Fruit fly (Drosophila melanogaster): ENCODE results near the gene Stip1.
A peak's percentile ranks its signal among the peaks of the same experiment; 100 is the strongest.

The Stip1 gene

DNA sequence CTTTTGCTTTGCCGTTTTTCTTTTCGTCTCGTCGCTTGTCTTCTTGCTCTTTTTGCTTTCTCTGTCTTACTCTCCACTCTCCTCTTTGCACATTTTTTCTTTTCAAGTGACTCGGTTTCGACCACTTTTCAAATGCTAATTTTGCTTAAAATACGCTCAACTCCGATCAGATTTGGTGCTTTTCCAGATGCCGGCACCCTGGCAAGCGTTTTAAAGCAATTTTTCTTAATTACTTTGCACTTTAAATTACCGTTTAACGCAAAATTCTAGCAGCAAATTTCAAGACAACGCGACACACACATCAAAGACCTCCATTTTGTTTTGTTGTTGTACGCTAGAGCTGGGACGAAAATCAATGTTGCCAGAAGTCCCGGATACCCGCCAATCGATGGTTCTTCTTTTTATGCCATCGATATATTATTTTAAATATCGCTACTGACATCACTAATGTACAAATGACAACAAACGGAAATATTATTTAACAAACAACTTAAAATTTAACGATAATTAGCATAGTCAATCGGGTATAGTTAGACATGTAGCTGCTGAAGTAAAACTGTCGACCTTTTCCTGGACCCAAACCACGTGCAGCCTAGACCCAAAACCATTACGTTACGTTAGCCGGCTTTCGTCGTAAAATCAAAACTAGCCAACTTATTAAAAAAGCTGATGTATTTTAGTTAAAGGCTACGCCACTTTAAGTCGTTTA, 44.3 kb upstream of the Stip1 start, which contains the start of gene kis (continued):
- TF ChIP-seq nau (GFP tag; optimal IDR thresholded peaks at IDR 0.05) (no peak), CG10321 (GFP tag; IDR thresholded peaks at IDR 0.05) (no peak), CG6854 (GFP tag; optimal IDR thresholded peaks at IDR 0.05) (no peak), Xbp1 (GFP tag; optimal IDR thresholded peaks at IDR 0.05) (peak; percentile 45), NC2β (GFP tag; optimal IDR thresholded peaks at IDR 0.05) (peak; percentile 34), sens (GFP tag) (peak; percentile 90), abd-A (tag; optimal IDR thresholded peaks at IDR 0.05) (peak; percentile 68), HLH54F (GFP tag; optimal IDR thresholded peaks at IDR 0.05) (peak; percentile 60), ro (GFP tag; IDR thresholded peaks at IDR 0.05) (no peak), h (optimal IDR thresholded peaks at IDR 0.05) (no peak), CG34422 (GFP tag; IDR thresholded peaks at IDR 0.05) (peak; percentile 56; the same call in 2 of the 3 replicates), CG8290 (GFP tag; optimal IDR thresholded peaks at IDR 0.05) (peak; percentile 49), CG8290 (tag; optimal IDR thresholded peaks at IDR 0.05) (peak in 1 of 2 experiments; percentile 60), CG10462 (GFP tag; optimal IDR thresholded peaks at IDR 0.05) (no peak), CG1603 (tag; optimal IDR thresholded peaks at IDR 0.05) (peak; percentile 76), jing (GFP tag; optimal IDR thresholded peaks at IDR 0.05) (no peak), CG14050 (GFP tag; IDR thresholded peaks at IDR 0.05) (no peak), cwo (GFP tag; optimal IDR thresholded peaks at IDR 0.05) (peak; percentile 36), CG13775 (GFP tag; optimal IDR thresholded peaks at IDR 0.05) (peak; percentile 21), H15 (GFP tag; IDR thresholded peaks at IDR 0.05) (0 out of 3 replicates have a peak, but pooled peaks have one; percentile 14), CG3847 (GFP tag; IDR thresholded peaks at IDR 0.05) (peak; percentile 61), MTF-1 (GFP tag; optimal IDR thresholded peaks at IDR 0.05; ENCODE audit: borderline replicate concordance) (no peak), schlank (tag; optimal IDR thresholded peaks at IDR 0.05) (no peak), chinmo (GFP tag; IDR thresholded peaks at IDR 0.05; ENCODE audit: partially characterized antibody) (peak; percentile 92), CG17328 (GFP tag; IDR thresholded peaks at IDR 0.05) (no peak), odd (GFP tag; optimal IDR thresholded peaks at IDR 0.05) (no peak), CG3407 (GFP tag; optimal IDR thresholded peaks at IDR 0.05) (no peak), Hey (tag; optimal IDR thresholded peaks at IDR 0.05) (no peak), nom (GFP tag; optimal IDR thresholded peaks at IDR 0.05) (peak; percentile 84), ase (GFP tag; IDR thresholded peaks at IDR 0.05) (no peak), CG6175 (GFP tag; IDR thresholded peaks at IDR 0.05) (no peak), CG10959 (GFP tag; IDR thresholded peaks at IDR 0.05) (no peak), CG13123 (GFP tag; optimal IDR thresholded peaks at IDR 0.05) (no peak), CG11560 (tag; IDR thresholded peaks at IDR 0.05) (no peak; the same call in 2 of the 3 replicates), Neu2 (GFP tag; optimal IDR thresholded peaks at IDR 0.05; ENCODE audit: borderline replicate concordance) (no peak), CG8281 (tag; optimal IDR thresholded peaks at IDR 0.05) (no peak), CG3281 (GFP tag; optimal IDR thresholded peaks at IDR 0.05) (peak; percentile 9), CG1602 (GFP tag; optimal IDR thresholded peaks at IDR 0.05) (no peak), CG7556 (GFP tag; optimal IDR thresholded peaks at IDR 0.05) (no peak), CG12659 (GFP tag; optimal IDR thresholded peaks at IDR 0.05) (peak; percentile 93), CG1792 (GFP tag; optimal IDR thresholded peaks at IDR 0.05) (peak; percentile 16), CG4424 (GFP tag; optimal IDR thresholded peaks at IDR 0.05) (peak; percentile 20), unc-4 (GFP tag; IDR thresholded peaks at IDR 0.05; ENCODE audit: partially characterized antibody) (peak; percentile 97), gsb (GFP tag; IDR thresholded peaks at IDR 0.05) (no peak), aop (GFP tag; IDR thresholded peaks at IDR 0.05) (no peak), Hr3 (GFP tag; optimal IDR thresholded peaks at IDR 0.05) (peak; percentile 15), Ravus (GFP tag; IDR thresholded peaks at IDR 0.05) (no peak), Hsf (GFP tag; optimal IDR thresholded peaks at IDR 0.05) (peak; percentile 59), zen2 (GFP tag; IDR thresholded peaks at IDR 0.05; ENCODE audit: partially characterized antibody) (peak; percentile 94), exex (tag; optimal IDR thresholded peaks at IDR 0.05) (peak; percentile 17)
